Fruit fly (Drosophila melanogaster): ENCODE results near the gene OtopLa.

Gene OtopLa

dm6 chrX:5677400-5678177, 29.3 kb upstream of the OtopLa start (continued):
- peak; percentile 48 for TF ChIP-seq az2 (GFP tag; optimal IDR thresholded peaks at IDR 0.05)
- TF ChIP-seq Ets97D (GFP tag; optimal IDR thresholded peaks at IDR 0.05) = peak; percentile 71
- no peak for TF ChIP-seq nerfin-2 (GFP tag; IDR thresholded peaks at IDR 0.05; ENCODE audit: partially characterized antibody)
- TF ChIP-seq hb (GFP tag; IDR thresholded peaks at IDR 0.05; ENCODE audit: partially characterized antibody) = no peak
- TF ChIP-seq lola (GFP tag; optimal IDR thresholded peaks at IDR 0.05) = peak in 1 of 3 experiments; percentile 84
- peak; percentile 87 for TF ChIP-seq Bdp1 (GFP tag; optimal IDR thresholded peaks at IDR 0.05)
- TF ChIP-seq Sox100B (GFP tag; optimal IDR thresholded peaks at IDR 0.05) = peak; percentile 95
- TF ChIP-seq pita (GFP tag; optimal IDR thresholded peaks at IDR 0.05) = no peak
- peak; percentile 97 for TF ChIP-seq CG2875 (GFP tag; optimal IDR thresholded peaks at IDR 0.05)
- peak; percentile 92 for TF ChIP-seq CG18619 (GFP tag; optimal IDR thresholded peaks at IDR 0.05)
- TF ChIP-seq CG17568 (GFP tag; optimal IDR thresholded peaks at IDR 0.05) = peak; percentile 97
- TF ChIP-seq CG4707 (GFP tag; optimal IDR thresholded peaks at IDR 0.05) = peak; percentile 96
- peak; percentile 92 for TF ChIP-seq Meics (GFP tag; optimal IDR thresholded peaks at IDR 0.05)
- peak; percentile 85 for TF ChIP-seq slp2 (GFP tag; optimal IDR thresholded peaks at IDR 0.05)
- TF ChIP-seq CG43689 (GFP tag; IDR thresholded peaks at IDR 0.05) = peak; percentile 80
- TF ChIP-seq eve (GFP tag; optimal IDR thresholded peaks at IDR 0.05) = no peak
- TF ChIP-seq maf-S (GFP tag; optimal IDR thresholded peaks at IDR 0.05) = peak; percentile 90
- TF ChIP-seq sqz (GFP tag; optimal IDR thresholded peaks at IDR 0.05) = peak; percentile 96
- peak; percentile 92 for TF ChIP-seq gcm (GFP tag; optimal IDR thresholded peaks at IDR 0.05)
- TF ChIP-seq CG2678 (tag; optimal IDR thresholded peaks at IDR 0.05) = peak; percentile 96
- 0 out of 4 replicates have a peak, but pooled peaks have one; percentile 7 for TF ChIP-seq Gug (GFP tag; IDR thresholded peaks at IDR 0.05)
- peak; percentile 48 for TF ChIP-seq ssp (GFP tag; IDR thresholded peaks at IDR 0.05)
- TF ChIP-seq psq (GFP tag; optimal IDR thresholded peaks at IDR 0.05) = peak; percentile 76
- peak; percentile 88 for TF ChIP-seq btn (GFP tag; optimal IDR thresholded peaks at IDR 0.05)
- peak; percentile 97 for TF ChIP-seq odd (GFP tag; optimal IDR thresholded peaks at IDR 0.05)
- peak; percentile 91 for TF ChIP-seq CG6683 (GFP tag; optimal IDR thresholded peaks at IDR 0.05)
- peak; percentile 92 for TF ChIP-seq CG13123 (GFP tag; optimal IDR thresholded peaks at IDR 0.05)
- peak; percentile 87 for TF ChIP-seq da (GFP tag; optimal IDR thresholded peaks at IDR 0.05)
- TF ChIP-seq CG11696 (GFP tag; IDR thresholded peaks at IDR 0.05) = peak; percentile 95
- peak; percentile 87 for TF ChIP-seq tap (tag; optimal IDR thresholded peaks at IDR 0.05)
- peak; percentile 52 for TF ChIP-seq D19B (GFP tag; optimal IDR thresholded peaks at IDR 0.05)
- TF ChIP-seq Pdp1 (GFP tag; optimal IDR thresholded peaks at IDR 0.05) = peak; percentile 88 to 90
- no peak for TF ChIP-seq knrl (GFP tag; IDR thresholded peaks at IDR 0.05; ENCODE audit: partially characterized antibody)
- peak; percentile 46 for TF ChIP-seq Neu2 (GFP tag; optimal IDR thresholded peaks at IDR 0.05; ENCODE audit: borderline replicate concordance)
- peak; percentile 83; the same call in 2 of the 3 replicates for TF ChIP-seq dysf (GFP tag; IDR thresholded peaks at IDR 0.05)
- TF ChIP-seq dan (GFP tag; IDR thresholded peaks at IDR 0.05) = no peak
- TF ChIP-seq pfk (GFP tag; optimal IDR thresholded peaks at IDR 0.05) = peak; percentile 85
- TF ChIP-seq CG8478 (optimal IDR thresholded peaks at IDR 0.05) = no peak
- TF ChIP-seq Hsf (GFP tag; optimal IDR thresholded peaks at IDR 0.05) = peak; percentile 78
- TF ChIP-seq ftz-f1 (GFP tag; optimal IDR thresholded peaks at IDR 0.05) = peak; percentile 20
- TF ChIP-seq Camta (GFP tag; optimal IDR thresholded peaks at IDR 0.05) = peak; percentile 95
- peak; percentile 86 for TF ChIP-seq dmrt11E (tag; optimal IDR thresholded peaks at IDR 0.05)
- TF ChIP-seq CG17612 (GFP tag; IDR thresholded peaks at IDR 0.05) = peak; percentile 78
- peak; percentile 87 for TF ChIP-seq bcd (GFP tag; optimal IDR thresholded peaks at IDR 0.05)
- TF ChIP-seq Bgb (GFP tag; IDR thresholded peaks at IDR 0.05; ENCODE audit: partially characterized antibody) = no peak
- TF ChIP-seq CG30403 (GFP tag; optimal IDR thresholded peaks at IDR 0.05) = peak; percentile 64
- peak; percentile 87 for TF ChIP-seq repo (GFP tag; optimal IDR thresholded peaks at IDR 0.05)
- peak; percentile 96 for TF ChIP-seq CG2202 (tag; optimal IDR thresholded peaks at IDR 0.05)
- TF ChIP-seq CG7839 (tag; optimal IDR thresholded peaks at IDR 0.05) = peak; percentile 86
